Fruit fly (Drosophila melanogaster) whole organism, prepupa: ENCODE data around the gene Cad99C.
A peak's percentile ranks its signal among the peaks of the same experiment; 100 is the strongest.

Source experiments
- Blimp-1 ChIP-seq: fragments of 200-800 bp; sonication (Bioruptor generic); optimal IDR thresholded peaks from 3 replicates; lab custom pipeline; 2017; ENCODE audit warnings: missing biosample characterization, missing genetic modification characterization, mild to moderate bottlenecking, moderate library complexity, missing genetic modification reagents
- CG11294 ChIP-seq: fragments of 200-800 bp; sonication (Bioruptor generic); IDR thresholded peaks from 2 replicates; pipeline ENCODE4 v1.3.6; 2022; ENCODE audit warnings: missing biosample characterization, missing genetic modification characterization
- CG11762 ChIP-seq: fragments of 200-800 bp; sonication (Bioruptor generic); optimal IDR thresholded peaks from 3 replicates; lab custom pipeline; 2016; ENCODE audit warnings: missing biosample characterization, missing genetic modification characterization; ENCODE audit not compliant: insufficient read depth
- CG11902 ChIP-seq: fragments of 200-800 bp; sonication (Bioruptor generic); optimal IDR thresholded peaks from 3 replicates; lab custom pipeline; 2016; ENCODE audit warnings: missing biosample characterization, missing genetic modification characterization
- CG3032 ChIP-seq: fragments of 200-800 bp; optimal IDR thresholded peaks from 2 replicates; lab custom pipeline; 2019; ENCODE audit warnings: missing biosample characterization, mild to moderate bottlenecking, missing genetic modification characterization, moderate library complexity
- CG31627 ChIP-seq: fragments of 200-800 bp; sonication (Bioruptor generic); optimal IDR thresholded peaks from 3 replicates; lab custom pipeline; 2016; ENCODE audit warnings: missing biosample characterization, missing genetic modification characterization
- CG32006 ChIP-seq: fragments of 200-800 bp; sonication (Bioruptor generic); optimal IDR thresholded peaks from 3 replicates; lab custom pipeline; 2017; ENCODE audit warnings: missing biosample characterization, mild to moderate bottlenecking, missing genetic modification characterization
- CG34406 ChIP-seq: fragments of 200-800 bp; sonication (Bioruptor generic); optimal IDR thresholded peaks from 3 replicates; lab custom pipeline; 2016; ENCODE audit warnings: missing biosample characterization, missing genetic modification characterization
- CG3919 ChIP-seq: fragments of 200-800 bp; sonication (Bioruptor generic); optimal IDR thresholded peaks from 3 replicates; lab custom pipeline; 2016; ENCODE audit warnings: missing biosample characterization, missing genetic modification characterization
- CG4318 ChIP-seq: fragments of 200-800 bp; sonication (Bioruptor generic); optimal IDR thresholded peaks from 3 replicates; lab custom pipeline; 2017; ENCODE audit warnings: missing biosample characterization, mild to moderate bottlenecking, missing genetic modification characterization
- CG6163 ChIP-seq: fragments of 200-800 bp; sonication (Bioruptor generic); IDR thresholded peaks from 3 replicates; pipeline ENCODE4 v1.3.6; 2022; ENCODE audit warnings: missing biosample characterization, missing genetic modification characterization
- CG6808 ChIP-seq: fragments of 200-800 bp; sonication (Bioruptor generic); optimal IDR thresholded peaks from 3 replicates; lab custom pipeline; 2017; ENCODE audit warnings: missing biosample characterization, missing genetic modification characterization, mild to moderate bottlenecking, moderate library complexity, missing genetic modification reagents
- CG6854 ChIP-seq: fragments of 200-800 bp; sonication (Bioruptor generic); optimal IDR thresholded peaks from 2 replicates; lab custom pipeline; 2017; ENCODE audit warnings: missing biosample characterization, mild to moderate bottlenecking, missing genetic modification characterization
- CG7368 ChIP-seq: fragments of 200-800 bp; sonication (Bioruptor generic); optimal IDR thresholded peaks from 3 replicates; lab custom pipeline; 2016; ENCODE audit warnings: missing biosample characterization, missing genetic modification characterization
- CG8632 ChIP-seq: fragments of 200-800 bp; sonication (Bioruptor generic); optimal IDR thresholded peaks from 3 replicates; lab custom pipeline; 2016; ENCODE audit warnings: missing biosample characterization, missing genetic modification characterization
- CG9139 ChIP-seq: fragments of 200-800 bp; sonication (Bioruptor generic); optimal IDR thresholded peaks from 3 replicates; lab custom pipeline; 2017; ENCODE audit warnings: missing biosample characterization, mild to moderate bottlenecking, missing genetic modification characterization
- Eip75B ChIP-seq: fragments of 200-800 bp; sonication (Bioruptor generic); optimal IDR thresholded peaks from 3 replicates; lab custom pipeline; 2016; ENCODE audit warnings: missing biosample characterization, missing genetic modification characterization
- Eip93F ChIP-seq: fragments of 200-800 bp; sonication (Bioruptor generic); optimal IDR thresholded peaks from 2 replicates; lab custom pipeline; 2016; ENCODE audit warnings: missing biosample characterization, mild to moderate bottlenecking, missing genetic modification characterization
- Gug ChIP-seq: fragments of 200-800 bp; sonication (Bioruptor generic); IDR thresholded peaks from 2 replicates; pipeline ENCODE4 v1.3.6; 2022; ENCODE audit warnings: missing biosample characterization, missing genetic modification characterization
- Hr39 ChIP-seq: fragments of 200-800 bp; sonication (Bioruptor generic); optimal IDR thresholded peaks from 2 replicates; lab custom pipeline; 2016; ENCODE audit warnings: missing biosample characterization, missing genetic modification characterization
- Hr4 ChIP-seq: fragments of 200-800 bp; sonication (Bioruptor generic); optimal IDR thresholded peaks from 3 replicates; lab custom pipeline; 2016; ENCODE audit warnings: missing biosample characterization, missing genetic modification characterization
- Lpt ChIP-seq: fragments of 200-800 bp; sonication (Bioruptor generic); optimal IDR thresholded peaks from 3 replicates; lab custom pipeline; 2016; ENCODE audit warnings: missing biosample characterization, missing genetic modification characterization
- Met ChIP-seq: fragments of 200-800 bp; sonication (Bioruptor generic); optimal IDR thresholded peaks from 3 replicates; lab custom pipeline; 2016; ENCODE audit warnings: missing biosample characterization, missing genetic modification characterization
- OdsH ChIP-seq: fragments of 200-800 bp; sonication (Bioruptor generic); optimal IDR thresholded peaks from 3 replicates; lab custom pipeline; 2016; ENCODE audit warnings: missing biosample characterization, missing genetic modification characterization
- Sox14 ChIP-seq: fragments of 200-800 bp; sonication (Bioruptor generic); optimal IDR thresholded peaks from 3 replicates; lab custom pipeline; 2016; ENCODE audit warnings: missing biosample characterization, missing genetic modification characterization
- dac ChIP-seq: fragments of 200-800 bp; sonication (Bioruptor generic); optimal IDR thresholded peaks from 2 replicates; lab custom pipeline; 2017; ENCODE audit warnings: missing biosample characterization, mild to moderate bottlenecking, missing genetic modification characterization
- eg ChIP-seq: fragments of 200-800 bp; sonication (Bioruptor generic); IDR thresholded peaks from 3 replicates; pipeline ENCODE4 v1.3.6; 2022; ENCODE audit warnings: missing biosample characterization, missing genetic modification characterization
- esn ChIP-seq: fragments of 200-800 bp; sonication (Bioruptor generic); optimal IDR thresholded peaks from 2 replicates; lab custom pipeline; 2016; ENCODE audit warnings: missing biosample characterization, mild to moderate bottlenecking, missing genetic modification characterization, moderate library complexity
- fd59A ChIP-seq: fragments of 200-800 bp; sonication (Bioruptor generic); optimal IDR thresholded peaks from 2 replicates; lab custom pipeline; 2017; ENCODE audit warnings: missing biosample characterization, mild to moderate bottlenecking, missing genetic modification characterization, missing genetic modification reagents
- fd85E ChIP-seq: fragments of 200-800 bp; sonication (Bioruptor generic); optimal IDR thresholded peaks from 3 replicates; lab custom pipeline; 2016; ENCODE audit warnings: missing biosample characterization, missing genetic modification characterization
- fkh ChIP-seq: fragments of 200-800 bp; sonication (Bioruptor generic); optimal IDR thresholded peaks from 3 replicates; lab custom pipeline; 2017; ENCODE audit warnings: missing biosample characterization, mild to moderate bottlenecking, missing genetic modification characterization, moderate library complexity
- lz ChIP-seq: fragments of 200-800 bp; sonication (Bioruptor generic); optimal IDR thresholded peaks from 3 replicates; lab custom pipeline; 2016; ENCODE audit warnings: missing biosample characterization, missing genetic modification characterization
- net ChIP-seq: fragments of 200-800 bp; sonication (Bioruptor generic); optimal IDR thresholded peaks from 3 replicates; lab custom pipeline; 2016; ENCODE audit warnings: missing biosample characterization, missing genetic modification characterization
- pdm3 ChIP-seq: fragments of 200-800 bp; sonication (Bioruptor generic); optimal IDR thresholded peaks from 3 replicates; lab custom pipeline; 2016; ENCODE audit warnings: missing biosample characterization, missing genetic modification characterization
- salr ChIP-seq, 2 experiments: fragments of 200-800 bp; sonication (Bioruptor generic); optimal IDR thresholded peaks; 3 replicates each; lab custom pipeline; 2016 to 2018; ENCODE audit warnings: missing biosample characterization in 2 of 2, missing genetic modification characterization in 2 of 2, mild to moderate bottlenecking in 1 of 2
- spab ChIP-seq: fragments of 200-800 bp; sonication (Bioruptor generic); optimal IDR thresholded peaks from 2 replicates; lab custom pipeline; 2017; ENCODE audit warnings: missing biosample characterization, mild to moderate bottlenecking, missing genetic modification characterization, missing genetic modification reagents
- svp ChIP-seq: fragments of 200-800 bp; sonication (Bioruptor generic); peaks from one replicate; lab custom pipeline; 2016; ENCODE audit warnings: missing biosample characterization, missing genetic modification characterization
- topi ChIP-seq: fragments of 200-800 bp; sonication (Bioruptor generic); optimal IDR thresholded peaks from 3 replicates; lab custom pipeline; 2016; ENCODE audit warnings: missing biosample characterization, missing genetic modification characterization
- vri ChIP-seq: fragments of 200-800 bp; sonication (Bioruptor generic); optimal IDR thresholded peaks from 3 replicates; lab custom pipeline; 2016; ENCODE audit warnings: missing biosample characterization, mild to moderate bottlenecking, missing genetic modification characterization

The Cad99C gene

DNA sequence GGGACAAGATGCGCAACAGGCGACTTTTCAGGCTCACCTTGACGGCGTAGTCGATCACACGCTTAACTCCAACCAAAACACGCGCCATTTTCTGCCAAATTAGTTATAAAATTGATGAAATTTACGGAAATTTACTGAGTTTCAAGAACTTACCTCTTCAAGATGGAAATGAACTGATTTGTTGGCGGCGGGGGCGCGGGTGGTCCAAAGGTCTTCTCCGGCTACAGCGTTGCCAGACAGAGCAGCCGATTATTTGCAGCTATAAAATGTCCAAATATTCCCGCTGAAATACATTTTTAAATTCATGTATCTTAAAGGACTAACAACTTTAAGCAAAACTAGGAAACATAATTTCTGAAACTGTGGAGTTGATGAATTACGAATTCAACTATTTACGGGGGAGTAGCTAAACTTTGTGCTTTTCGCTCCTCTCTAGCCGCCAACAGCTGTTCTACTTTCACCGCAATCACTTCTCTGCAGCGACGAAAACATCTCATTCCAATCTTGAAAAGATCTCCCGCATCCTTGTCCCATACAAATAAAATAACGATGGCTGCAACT, 38.6 kb upstream of the Cad99C start, which contains the start of the genes Etfb and CG7789 (continued):
- TF ChIP-seq CG11902 (no peak), salr (GFP tag; optimal IDR thresholded peaks at IDR 0.05; lab: Kevin White, UChicago) (peak; percentile 91 to 96), fd59A (GFP tag; lab: Kevin White, UChicago) (peak; percentile 78), CG11762 (GFP tag; lab: Kevin White, UChicago) (peak; percentile 81), Hr39 (GFP tag; lab: Kevin White, UChicago) (peak; percentile 88), Eip75B (no peak), CG8632 (peak; percentile 75), spab (GFP tag; lab: Kevin White, UChicago) (peak; percentile 94), lz (peak; percentile 88), Eip93F (GFP tag; lab: Kevin White, UChicago) (no peak), CG6808 (GFP tag; lab: Kevin White, UChicago) (peak; percentile 96), Sox14 (GFP tag; lab: Kevin White, UChicago) (peak; percentile 93), OdsH (GFP tag; lab: Kevin White, UChicago) (no peak), CG32006 (peak; percentile 94), CG7368 (GFP tag; lab: Kevin White, UChicago) (peak; percentile 88), Gug (GFP tag; lab: Robert Waterston, UW) (peak; percentile 89), pdm3 (GFP tag; lab: Kevin White, UChicago) (no peak), Hr4 (GFP tag; lab: Kevin White, UChicago) (no peak), esn (peak; percentile 89), CG4318 (no peak), CG3032 (tag; lab: Kevin White, UChicago) (peak; percentile 89)

DNA sequence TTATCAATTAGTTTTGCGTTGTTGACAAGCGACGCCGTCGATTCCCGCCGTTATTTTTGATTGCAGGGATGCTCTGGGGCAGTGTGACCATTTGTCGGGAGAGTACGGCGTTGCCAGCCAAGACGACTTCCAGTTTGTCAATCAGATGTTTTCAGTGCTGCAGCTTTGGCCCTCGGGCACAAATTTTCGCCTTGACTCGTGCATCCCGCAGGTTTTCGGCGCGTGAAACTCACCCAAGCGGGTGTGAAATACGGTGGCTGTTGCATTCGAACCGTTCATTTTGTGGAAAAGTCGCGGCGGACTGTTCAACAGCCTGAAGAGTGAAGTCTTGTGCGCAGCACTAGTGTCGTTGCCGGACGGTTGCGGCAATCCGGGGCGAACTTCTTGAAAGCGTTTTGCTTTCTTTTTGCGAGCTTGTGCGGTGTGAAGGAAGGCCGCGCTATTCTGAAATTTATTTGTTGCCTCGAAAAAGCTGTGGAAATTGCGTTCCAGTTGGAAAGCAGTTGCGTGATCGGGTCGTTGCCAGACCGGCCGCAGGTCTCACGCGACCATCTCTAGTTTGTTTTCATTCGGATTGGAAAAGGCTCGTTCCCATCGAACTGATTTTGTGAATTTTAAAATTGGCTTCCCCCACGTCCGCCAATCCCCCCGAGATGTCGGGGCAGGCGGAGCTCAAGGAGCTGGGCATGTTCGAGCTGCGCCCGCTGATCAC, 34.6 kb upstream of the Cad99C start, which contains the start of the genes ca and ncd:
TSS of gene ca (plus strand) at position 130 of the 712 bp plus-strand sequence.
TSS of gene ncd (minus strand) at position 446 of the 712 bp plus-strand sequence.
- TF ChIP-seq CG31627 (GFP tag; lab: Kevin White, UChicago) (peak; percentile 15), eg (GFP tag; lab: Robert Waterston, UW) (0 out of 3 replicates have a peak, but pooled peaks have one; percentile 14), topi (GFP tag; lab: Kevin White, UChicago) (no peak)

DNA sequence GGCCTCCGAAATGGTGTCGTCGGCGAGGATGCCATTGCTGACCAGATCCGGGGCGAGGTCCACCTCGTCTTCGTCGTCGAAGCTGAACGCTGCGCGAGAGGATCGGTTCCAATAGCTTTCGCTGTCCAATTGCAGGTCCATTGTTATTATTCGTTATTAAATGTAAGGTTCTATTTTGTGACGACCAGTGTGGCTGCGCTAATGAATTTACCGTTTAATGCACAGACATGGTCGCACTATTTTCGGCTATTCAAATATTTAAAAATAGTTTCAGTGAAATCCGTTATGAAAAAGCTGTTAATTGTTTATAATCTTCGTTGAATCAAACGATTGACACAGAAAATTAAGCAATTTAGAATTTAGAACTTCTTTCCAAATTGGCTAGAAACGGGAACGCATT, 25.2 kb upstream of the Cad99C start, which contains the start of gene Vps16B:
TSS of gene Vps16B (minus strand) at position 186 of the 400 bp plus-strand sequence.
- no peak for TF ChIP-seq Met
- TF ChIP-seq spab (GFP tag; lab: Kevin White, UChicago) = no peak
- TF ChIP-seq fd85E (GFP tag; lab: Kevin White, UChicago) = no peak
- TF ChIP-seq Blimp-1 (GFP tag; lab: Kevin White, UChicago) = no peak
- no peak for TF ChIP-seq vri (GFP tag; lab: Kevin White, UChicago)

DNA sequence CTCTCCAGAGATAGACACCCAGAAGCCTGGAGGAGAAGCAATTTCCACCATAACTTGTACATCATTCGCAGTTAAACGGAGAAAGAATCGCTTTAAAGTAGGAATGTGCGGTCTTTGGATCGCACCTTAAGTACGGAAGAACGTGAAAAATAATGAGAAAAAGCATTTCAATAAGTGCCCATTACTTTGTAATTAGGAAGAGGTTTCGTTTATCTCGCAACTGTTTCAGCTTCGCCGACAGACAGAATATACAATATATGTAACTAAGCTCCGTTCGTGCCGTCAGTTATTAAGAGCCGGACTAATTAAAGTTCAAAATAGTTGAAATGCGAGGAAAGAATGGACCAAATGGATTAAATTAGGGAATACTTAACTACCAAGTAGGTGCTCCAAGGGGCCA, 23.8 kb upstream of the Cad99C start, which contains the start of gene CG7829:
TSS of gene CG7829 (minus strand) at position 101 of the 400 bp plus-strand sequence.
- TF ChIP-seq CG32006 (no peak), dac (GFP tag; lab: Kevin White, UChicago) (no peak), Sox14 (GFP tag; lab: Kevin White, UChicago) (no peak), vri (GFP tag; lab: Kevin White, UChicago) (no peak), CG9139 (GFP tag; lab: Kevin White, UChicago) (no peak), CG6854 (GFP tag; lab: Kevin White, UChicago) (no peak), CG7368 (GFP tag; lab: Kevin White, UChicago) (no peak), CG34406 (GFP tag; lab: Kevin White, UChicago) (no peak), Lpt (GFP tag; lab: Kevin White, UChicago) (no peak), CG31627 (GFP tag; lab: Kevin White, UChicago) (no peak), eg (GFP tag; lab: Robert Waterston, UW) (no peak), fkh (GFP tag; lab: Kevin White, UChicago) (no peak), svp (GFP tag; lab: Kevin White, UChicago) (no peak), net (no peak), CG11294 (GFP tag; lab: Robert Waterston, UW) (no peak), CG3919 (no peak), CG6163 (no peak)
